Worm (Caenorhabditis elegans) whole organism, L3 larva: ENCODE results near the gene W04H10.5.
"Not testable (repeated sequence)": the region's sequence is repeated elsewhere in the genome, so short reads cannot be mapped to it uniquely, and the experiment has no call there.

Experiments used
- R02D3.7 ChIP-seq: fragments of 150-350 bp; optimal IDR thresholded peaks from 2 replicates; lab custom pipeline; 2014; ENCODE audit warnings: missing biosample characterization, missing genetic modification characterization
- ZK546.5 ChIP-seq: sonication (generic microtip); optimal IDR thresholded peaks from 2 replicates; lab custom pipeline; 2017; ENCODE audit warnings: missing biosample characterization, missing genetic modification characterization
- aly-2 ChIP-seq: fragments of 150-350 bp; optimal IDR thresholded peaks from 2 replicates; lab custom pipeline; 2014; ENCODE audit warnings: missing biosample characterization, missing genetic modification characterization
- ama-1 ChIP-seq: fragments of 150-350 bp; optimal IDR thresholded peaks from 2 replicates; lab custom pipeline; 2018
- ceh-28 ChIP-seq: fragments of 150-350 bp; optimal IDR thresholded peaks from 2 replicates; lab custom pipeline; 2014; ENCODE audit warnings: missing biosample characterization, missing genetic modification reagents, missing genetic modification characterization
- ceh-82 ChIP-seq: fragments of 150-350 bp; optimal IDR thresholded peaks from 2 replicates; lab custom pipeline; 2014; ENCODE audit warnings: missing biosample characterization, missing genetic modification characterization
- daf-12 ChIP-seq: fragments of 150-350 bp; optimal IDR thresholded peaks from 2 replicates; lab custom pipeline; 2014; ENCODE audit warnings: missing biosample characterization, missing genetic modification reagents, missing genetic modification characterization
- egl-5 ChIP-seq: fragments of 150-350 bp; optimal IDR thresholded peaks from 2 replicates; lab custom pipeline; 2017; ENCODE audit warnings: missing biosample characterization, missing genetic modification reagents, missing genetic modification characterization, inconsistent platforms
- elt-1 ChIP-seq: fragments of 150-350 bp; optimal IDR thresholded peaks from 2 replicates; lab custom pipeline; 2014; ENCODE audit warnings: missing biosample characterization, missing genetic modification characterization
- elt-2 ChIP-seq: sonication (generic microtip); optimal IDR thresholded peaks from 2 replicates; lab custom pipeline; 2016; ENCODE audit warnings: missing genetic modification reagents, mild to moderate bottlenecking, missing genetic modification characterization, missing compliant biosample characterization
- elt-3 ChIP-seq, 3 experiments: fragments of 150-350 bp in 1 of 3; sonication (generic microtip) in 2 of 3; optimal IDR thresholded peaks; 2 replicates in 2 of 3; 4 replicates in 1 of 3; lab custom pipeline; 2014 to 2017; ENCODE audit warnings: missing biosample characterization in 3 of 3, missing genetic modification characterization in 3 of 3
- eor-1 ChIP-seq, 2 experiments: fragments of 150-350 bp; optimal IDR thresholded peaks; 2 replicates each; lab custom pipeline; 2014 to 2018; ENCODE audit warnings: missing biosample characterization in 2 of 2, missing genetic modification characterization in 2 of 2
- fkh-10 ChIP-seq: sonication (generic microtip); optimal IDR thresholded peaks from 2 replicates; lab custom pipeline; 2017; ENCODE audit warnings: missing biosample characterization, missing genetic modification reagents, missing genetic modification characterization
- fkh-2 ChIP-seq: fragments of 150-350 bp; optimal IDR thresholded peaks from 2 replicates; lab custom pipeline; 2014; ENCODE audit warnings: missing biosample characterization, missing genetic modification reagents, missing genetic modification characterization
- hmg-11 ChIP-seq: sonication (generic microtip); optimal IDR thresholded peaks from 2 replicates; lab custom pipeline; 2016; ENCODE audit warnings: missing genetic modification characterization, missing compliant biosample characterization
- lin-15B ChIP-seq: fragments of 150-350 bp; optimal IDR thresholded peaks from 2 replicates; lab custom pipeline; 2014; ENCODE audit warnings: missing biosample characterization, missing genetic modification characterization
- lin-39 ChIP-seq: fragments of 150-350 bp; optimal IDR thresholded peaks from 2 replicates; lab custom pipeline; 2018; ENCODE audit warnings: missing biosample characterization, missing genetic modification reagents, missing genetic modification characterization
- lsy-12 ChIP-seq: sonication (generic microtip); optimal IDR thresholded peaks from 2 replicates; lab custom pipeline; 2016; ENCODE audit warnings: mild to moderate bottlenecking, missing genetic modification characterization, missing compliant biosample characterization
- nfya-1 ChIP-seq: sonication (generic microtip); optimal IDR thresholded peaks from 2 replicates; lab custom pipeline; 2017; ENCODE audit warnings: missing genetic modification characterization, mild to moderate bottlenecking, missing compliant biosample characterization, antibody characterized with exemption, moderate library complexity; ENCODE audit not compliant: insufficient read depth
- nhr-11 ChIP-seq: fragments of 150-350 bp; optimal IDR thresholded peaks from 2 replicates; lab custom pipeline; 2014; ENCODE audit warnings: missing biosample characterization, missing genetic modification characterization
- nhr-23 ChIP-seq: fragments of 150-350 bp; optimal IDR thresholded peaks from 2 replicates; lab custom pipeline; 2014; ENCODE audit warnings: missing biosample characterization, missing genetic modification reagents, missing genetic modification characterization
- nhr-237 ChIP-seq: fragments of 150-350 bp; optimal IDR thresholded peaks from 2 replicates; lab custom pipeline; 2014; ENCODE audit warnings: missing biosample characterization, missing genetic modification characterization
- nhr-25 ChIP-seq: sonication (generic microtip); optimal IDR thresholded peaks from 2 replicates; lab custom pipeline; 2017; ENCODE audit warnings: missing biosample characterization, missing genetic modification characterization
- nhr-43 ChIP-seq: sonication (generic microtip); optimal IDR thresholded peaks from 2 replicates; lab custom pipeline; 2016; ENCODE audit warnings: mild to moderate bottlenecking, missing genetic modification characterization, missing compliant biosample characterization; ENCODE audit not compliant: poor library complexity, severe bottlenecking
- nhr-67 ChIP-seq: fragments of 150-350 bp; optimal IDR thresholded peaks from 2 replicates; lab custom pipeline; 2014; ENCODE audit warnings: missing biosample characterization, missing genetic modification characterization
- nhr-77 ChIP-seq: fragments of 150-350 bp; optimal IDR thresholded peaks from 2 replicates; lab custom pipeline; 2014; ENCODE audit warnings: missing biosample characterization, missing genetic modification characterization
- pha-4 ChIP-seq: fragments of 150-350 bp; optimal IDR thresholded peaks from 2 replicates; lab custom pipeline; 2014; ENCODE audit warnings: missing biosample characterization, missing genetic modification reagents, missing genetic modification characterization
- pqm-1 ChIP-seq: fragments of 150-350 bp; optimal IDR thresholded peaks from 2 replicates; lab custom pipeline; 2017; ENCODE audit warnings: missing biosample characterization, missing genetic modification characterization, inconsistent platforms
- skn-1 ChIP-seq: fragments of 150-350 bp; optimal IDR thresholded peaks from 2 replicates; lab custom pipeline; 2014; ENCODE audit warnings: missing biosample characterization, missing genetic modification characterization
- snpc-4 ChIP-seq: fragments of 150-350 bp; optimal IDR thresholded peaks from 2 replicates; lab custom pipeline; 2014; ENCODE audit warnings: missing biosample characterization, missing genetic modification characterization
- unc-39 ChIP-seq: sonication (generic microtip); optimal IDR thresholded peaks from 4 replicates; lab custom pipeline; 2017; ENCODE audit warnings: missing biosample characterization, missing genetic modification characterization
- unc-62 ChIP-seq: fragments of 150-350 bp; sonication (generic microtip); optimal IDR thresholded peaks from 4 replicates; lab custom pipeline; 2014; ENCODE audit warnings: missing biosample characterization, missing genetic modification reagents, missing genetic modification characterization
- zag-1 ChIP-seq: fragments of 150-350 bp; optimal IDR thresholded peaks from 2 replicates; lab custom pipeline; 2014; ENCODE audit warnings: missing biosample characterization, missing genetic modification characterization
- ztf-11 ChIP-seq: fragments of 150-350 bp; optimal IDR thresholded peaks from 2 replicates; lab custom pipeline; 2014; ENCODE audit warnings: missing biosample characterization, missing genetic modification characterization

The W04H10.5 gene

DNA sequence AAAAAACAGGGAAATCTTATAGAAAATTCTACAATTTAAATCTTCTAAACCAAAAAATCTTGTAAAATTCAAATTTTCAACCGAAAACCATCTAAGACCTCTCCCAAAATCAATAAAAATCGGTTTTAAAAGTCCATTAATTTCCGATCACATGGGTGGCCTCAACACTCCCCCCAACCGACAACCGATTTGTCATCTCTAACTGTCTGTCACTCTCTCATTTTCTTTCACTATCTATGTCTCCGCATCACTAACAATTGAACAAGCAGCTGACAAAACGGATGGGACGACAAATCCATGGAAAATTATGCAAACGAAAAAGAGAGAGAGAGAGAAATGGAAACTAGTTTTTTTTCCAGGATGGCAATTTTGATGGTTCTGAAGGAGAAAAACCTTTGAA is 3.2 kb upstream of the W04H10.5 start:
- TF ChIP-seq pha-4 (peak; percentile 34), daf-12 (tag; lab: Kevin White, UChicago) (no peak), skn-1 (peak; percentile 28), elt-3 (tag; optimal IDR thresholded peaks at IDR 0.05; lab: Kevin White, UChicago) (no peak), ama-1 (lab: Kevin White, UChicago) (no peak), lsy-12 (no peak), nfya-1 (tag; lab: Kevin White, UChicago) (peak; percentile 65), ZK546.5 (tag; lab: Kevin White, UChicago) (no peak), ceh-28 (tag; lab: Kevin White, UChicago) (peak; percentile 19), unc-39 (tag; lab: Kevin White, UChicago) (no peak), snpc-4 (tag; lab: Kevin White, UChicago) (peak; percentile 92), lin-39 (peak; percentile 94), egl-5 (tag; lab: Kevin White, UChicago) (peak; percentile 20), fkh-10 (no peak), pqm-1 (peak; percentile 8), nhr-43 (no peak), nhr-23 (tag; lab: Kevin White, UChicago) (peak; percentile 65), nhr-11 (tag; lab: Kevin White, UChicago) (no peak), lin-15B (tag; lab: Kevin White, UChicago) (peak; percentile 17), nhr-25 (tag; lab: Kevin White, UChicago) (peak; percentile 23), hmg-11 (tag; lab: Kevin White, UChicago) (peak; percentile 74), fkh-2 (tag; lab: Kevin White, UChicago) (no peak), eor-1 (tag; optimal IDR thresholded peaks at IDR 0.05; lab: Kevin White, UChicago) (no peak), unc-62 (GFP tag; lab: Kevin White, UChicago) (peak; percentile 14), nhr-237 (no peak)

DNA sequence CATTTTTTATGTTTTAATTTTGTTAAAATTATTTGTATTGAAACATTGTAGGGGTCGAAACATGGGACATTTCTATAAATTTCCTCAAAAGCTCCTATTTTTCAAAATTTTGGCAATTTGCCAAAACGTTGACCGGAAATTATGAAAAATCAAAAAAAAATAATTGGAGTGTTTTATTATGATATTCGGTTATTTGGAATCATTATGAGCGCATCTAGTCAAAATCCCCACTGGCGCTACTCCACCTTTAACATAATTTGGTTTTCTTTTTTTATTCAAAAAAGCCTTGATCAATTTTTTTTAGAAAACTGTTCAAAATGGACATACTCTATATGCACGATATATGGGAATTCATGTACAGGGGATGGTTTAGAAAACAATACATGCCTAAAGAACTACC is 866 bp upstream of the W04H10.5 start, which contains the start of gene W04H10.2:
TSS of gene W04H10.2 (plus strand) at position 301 of the 400 bp plus-strand sequence.
- TF ChIP-seq R02D3.7 (tag; lab: Kevin White, UChicago) (no peak), egl-5 (tag; lab: Kevin White, UChicago) (no peak), ZK546.5 (tag; lab: Kevin White, UChicago) (no peak)

DNA sequence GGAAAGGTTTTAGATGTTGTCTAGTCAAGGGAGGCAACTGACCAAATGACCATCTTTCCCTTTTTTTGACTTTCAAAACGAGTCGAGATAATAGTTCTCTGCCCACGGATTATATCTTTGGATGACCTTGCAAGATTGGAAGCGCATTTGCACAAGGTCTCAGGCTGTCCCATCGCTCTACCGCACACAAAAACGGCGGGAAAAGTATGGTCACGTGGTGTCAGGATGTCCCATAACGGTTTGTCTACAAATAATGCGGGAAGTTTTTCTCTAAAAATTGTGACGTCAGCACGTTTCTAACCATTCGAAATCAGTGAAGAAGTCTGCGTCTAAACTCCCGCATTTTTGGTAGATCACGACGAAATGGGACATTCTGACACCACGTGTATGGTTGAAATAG is 2.2 kb downstream of the W04H10.5 start, which contains the start of gene W04H10.6:
TSS of gene W04H10.6 (minus strand) at position 101 of the 400 bp plus-strand sequence.
- no peak for TF ChIP-seq lsy-12
- TF ChIP-seq nhr-77: no peak
- TF ChIP-seq elt-1 (tag; lab: Kevin White, UChicago): no peak
- TF ChIP-seq zag-1: no peak
- TF ChIP-seq nhr-25 (tag; lab: Kevin White, UChicago): peak; percentile 22
- no peak for TF ChIP-seq ceh-82 (tag; lab: Kevin White, UChicago)

DNA sequence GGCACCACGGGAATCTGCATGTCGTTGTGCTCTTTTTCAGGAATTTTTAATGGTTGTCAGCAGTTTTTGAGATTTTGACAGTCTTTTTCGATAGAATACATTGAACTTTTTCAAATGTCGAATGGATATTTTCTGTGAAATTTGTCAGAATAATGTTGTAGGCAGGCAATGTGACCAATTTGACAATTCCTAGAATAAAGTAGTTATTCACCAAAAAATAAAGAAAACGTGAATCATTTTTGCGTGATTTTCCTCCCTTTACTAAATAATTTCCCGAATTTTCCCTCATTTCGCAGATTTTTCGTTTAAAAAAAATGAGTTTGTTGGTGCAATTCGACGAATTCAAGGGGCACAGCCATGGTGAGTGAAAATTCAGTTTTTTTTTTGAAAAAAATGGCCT is 2.6 kb downstream of the W04H10.5 start, which contains the start of gene W04H10.1:
TSS of gene W04H10.1 (plus strand) at position 301 of the 400 bp plus-strand sequence.
- TF ChIP-seq nhr-237 (no peak), nhr-43 (no peak), nhr-67 (no peak), elt-2 (no peak), nfya-1 (tag; lab: Kevin White, UChicago) (no peak), nhr-25 (tag; lab: Kevin White, UChicago) (no peak), aly-2 (no peak), egl-5 (tag; lab: Kevin White, UChicago) (no peak), lsy-12 (no peak), ztf-11 (tag; lab: Kevin White, UChicago) (no peak), ama-1 (lab: Kevin White, UChicago) (no peak), ceh-82 (tag; lab: Kevin White, UChicago) (no peak), daf-12 (tag; lab: Kevin White, UChicago) (no peak), eor-1 (tag; optimal IDR thresholded peaks at IDR 0.05; lab: Kevin White, UChicago) (no peak), nhr-11 (tag; lab: Kevin White, UChicago) (no peak)

DNA sequence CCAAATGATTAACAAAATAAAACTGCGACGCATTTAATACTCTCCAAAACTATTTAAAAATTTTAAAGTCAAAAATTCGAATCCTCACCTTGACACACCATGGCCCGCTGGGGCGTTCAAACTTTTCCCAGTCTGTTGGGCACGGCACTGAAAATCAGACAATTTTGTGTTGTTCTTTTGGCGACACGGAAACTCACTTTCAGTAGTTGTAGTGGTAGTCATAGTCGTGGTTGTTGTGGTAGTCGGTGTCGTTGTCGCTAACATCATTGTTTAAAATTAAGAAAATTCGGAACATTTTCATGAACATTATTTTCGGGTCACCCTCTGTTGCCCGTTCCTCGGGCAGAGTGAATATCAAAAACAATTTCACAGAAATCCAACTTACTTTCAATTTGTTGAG is 6.2 kb downstream of the W04H10.5 start, which contains the start of gene clec-118:
TSS of gene clec-118 (minus strand) at position 101 of the 400 bp plus-strand sequence.
- TF ChIP-seq unc-62 (GFP tag; lab: Kevin White, UChicago); zag-1; fkh-10: not testable (repeated sequence)
